Worm (Caenorhabditis elegans) whole organism, L2 larva: ENCODE results near the gene ret-1.

ENCODE experiments used
- R02D3.7 ChIP-seq: fragments of 150-350 bp; optimal IDR thresholded peaks from 2 replicates; lab custom pipeline; 2014; ENCODE audit warnings: missing biosample characterization, missing genetic modification characterization
- Y55F3AM.14 ChIP-seq: fragments of 200-800 bp; sonication (Bioruptor generic); optimal IDR thresholded peaks from 2 replicates; lab custom pipeline; 2018; ENCODE audit warnings: mild to moderate bottlenecking, missing genetic modification characterization, missing compliant biosample characterization
- ZK546.5 ChIP-seq: sonication (generic microtip); optimal IDR thresholded peaks from 2 replicates; lab custom pipeline; 2017; ENCODE audit warnings: missing biosample characterization, missing genetic modification characterization
- alr-1 ChIP-seq: fragments of 150-350 bp; optimal IDR thresholded peaks from 2 replicates; lab custom pipeline; 2014; ENCODE audit warnings: missing biosample characterization, missing genetic modification characterization
- aly-2 ChIP-seq: fragments of 150-350 bp; optimal IDR thresholded peaks from 2 replicates; lab custom pipeline; 2014; ENCODE audit warnings: missing biosample characterization, missing genetic modification characterization
- ama-1 ChIP-seq: fragments of 150-350 bp; optimal IDR thresholded peaks from 2 replicates; lab custom pipeline; 2018; ENCODE audit warnings: inconsistent platforms
- blmp-1 ChIP-seq: sonication (generic microtip); optimal IDR thresholded peaks from 2 replicates; lab custom pipeline; 2017; ENCODE audit warnings: missing genetic modification characterization, mild to moderate bottlenecking, missing compliant biosample characterization, antibody characterized with exemption, moderate library complexity; ENCODE audit not compliant: insufficient read depth
- ceh-16 ChIP-seq: fragments of 150-350 bp; optimal IDR thresholded peaks from 2 replicates; lab custom pipeline; 2014; ENCODE audit warnings: missing biosample characterization, missing genetic modification characterization
- ceh-82 ChIP-seq: fragments of 150-350 bp; optimal IDR thresholded peaks from 2 replicates; lab custom pipeline; 2014; ENCODE audit warnings: missing biosample characterization, missing genetic modification characterization
- dmd-4 ChIP-seq: sonication (generic microtip); optimal IDR thresholded peaks from 2 replicates; lab custom pipeline; 2017; ENCODE audit warnings: missing biosample characterization, missing genetic modification characterization
- egl-27 ChIP-seq: sonication (generic microtip); optimal IDR thresholded peaks from 3 replicates; lab custom pipeline; 2017; ENCODE audit warnings: missing biosample characterization, missing genetic modification reagents, missing genetic modification characterization
- elt-3 ChIP-seq: sonication (generic microtip); optimal IDR thresholded peaks from 2 replicates; lab custom pipeline; 2017; ENCODE audit warnings: missing biosample characterization, missing genetic modification characterization
- fos-1 ChIP-seq: fragments of 150-350 bp; optimal IDR thresholded peaks from 2 replicates; lab custom pipeline; 2014; ENCODE audit warnings: missing biosample characterization, missing genetic modification characterization
- gmeb-1 ChIP-seq: fragments of 150-350 bp; optimal IDR thresholded peaks from 2 replicates; lab custom pipeline; 2014; ENCODE audit warnings: missing biosample characterization, missing genetic modification characterization
- lin-11 ChIP-seq: fragments of 150-350 bp; sonication (generic microtip); optimal IDR thresholded peaks from 2 replicates; lab custom pipeline; 2014; ENCODE audit warnings: missing biosample characterization, missing genetic modification characterization, inconsistent platforms, mixed read lengths
- lin-13 ChIP-seq: fragments of 150-350 bp; optimal IDR thresholded peaks from 2 replicates; lab custom pipeline; 2014; ENCODE audit warnings: missing biosample characterization, missing genetic modification reagents, missing genetic modification characterization
- lin-39 ChIP-seq: fragments of 150-350 bp; optimal IDR thresholded peaks from 2 replicates; lab custom pipeline; 2014; ENCODE audit warnings: missing biosample characterization, missing genetic modification reagents, missing genetic modification characterization
- lsy-2 ChIP-seq, 2 experiments: fragments of 150-350 bp in 1 of 2; sonication (generic microtip) in 1 of 2; optimal IDR thresholded peaks; 2 replicates each; lab custom pipeline; 2014 to 2017; ENCODE audit warnings: missing biosample characterization in 2 of 2, missing genetic modification characterization in 2 of 2
- mab-5 ChIP-seq: fragments of 150-350 bp; optimal IDR thresholded peaks from 2 replicates; lab custom pipeline; 2014; ENCODE audit warnings: missing biosample characterization, missing genetic modification characterization
- mbf-1 ChIP-seq: sonication (generic microtip); optimal IDR thresholded peaks from 2 replicates; lab custom pipeline; 2017; ENCODE audit warnings: missing biosample characterization, missing genetic modification characterization
- mdl-1 ChIP-seq, 2 experiments: fragments of 150-350 bp in 1 of 2; sonication (generic microtip) in 1 of 2; optimal IDR thresholded peaks; 2 replicates each; lab custom pipeline; 2017; ENCODE audit warnings: missing biosample characterization in 2 of 2, missing genetic modification characterization in 2 of 2
- nhr-11 ChIP-seq: fragments of 150-350 bp; optimal IDR thresholded peaks from 2 replicates; lab custom pipeline; 2014; ENCODE audit warnings: missing biosample characterization, missing genetic modification characterization
- nhr-12 ChIP-seq: fragments of 150-350 bp; optimal IDR thresholded peaks from 2 replicates; lab custom pipeline; 2014; ENCODE audit warnings: missing biosample characterization, missing genetic modification characterization
- nhr-129 ChIP-seq: fragments of 150-350 bp; optimal IDR thresholded peaks from 2 replicates; lab custom pipeline; 2014; ENCODE audit warnings: missing biosample characterization, missing genetic modification characterization
- nhr-21 ChIP-seq: fragments of 150-350 bp; optimal IDR thresholded peaks from 2 replicates; lab custom pipeline; 2014; ENCODE audit warnings: missing biosample characterization, missing genetic modification characterization
- nhr-23 ChIP-seq: fragments of 150-350 bp; optimal IDR thresholded peaks from 2 replicates; lab custom pipeline; 2014; ENCODE audit warnings: missing biosample characterization, missing genetic modification reagents, missing genetic modification characterization
- nhr-237 ChIP-seq: fragments of 150-350 bp; optimal IDR thresholded peaks from 2 replicates; lab custom pipeline; 2014; ENCODE audit warnings: missing biosample characterization, missing genetic modification characterization
- nhr-25 ChIP-seq: fragments of 150-350 bp; sonication (generic microtip); optimal IDR thresholded peaks from 3 replicates; lab custom pipeline; 2014; ENCODE audit warnings: missing biosample characterization, missing genetic modification characterization
- nhr-6 ChIP-seq: fragments of 150-350 bp; optimal IDR thresholded peaks from 2 replicates; lab custom pipeline; 2014; ENCODE audit warnings: missing biosample characterization, missing genetic modification characterization
- nhr-77 ChIP-seq: fragments of 150-350 bp; optimal IDR thresholded peaks from 2 replicates; lab custom pipeline; 2014; ENCODE audit warnings: missing biosample characterization, missing genetic modification characterization
- peb-1 ChIP-seq: fragments of 150-350 bp; optimal IDR thresholded peaks from 2 replicates; lab custom pipeline; 2014; ENCODE audit warnings: missing biosample characterization, missing genetic modification characterization
- sem-4 ChIP-seq: fragments of 150-350 bp; optimal IDR thresholded peaks from 2 replicates; lab custom pipeline; 2014; ENCODE audit warnings: missing biosample characterization, missing genetic modification reagents, missing genetic modification characterization
- skn-1 ChIP-seq: sonication (generic microtip); optimal IDR thresholded peaks from 2 replicates; lab custom pipeline; 2017; ENCODE audit warnings: missing biosample characterization, missing genetic modification characterization
- sma-3 ChIP-seq: sonication (generic microtip); optimal IDR thresholded peaks from 2 replicates; lab custom pipeline; 2016; ENCODE audit warnings: missing genetic modification reagents, missing genetic modification characterization, missing compliant biosample characterization
- sma-9 ChIP-seq, 2 experiments: fragments of 150-350 bp in 1 of 2; sonication (generic microtip) in 1 of 2; optimal IDR thresholded peaks; 2 replicates each; lab custom pipeline; 2014 to 2016; ENCODE audit warnings: missing genetic modification characterization in 2 of 2, mild to moderate bottlenecking in 1 of 2, missing biosample characterization in 1 of 2, missing compliant biosample characterization in 1 of 2, missing genetic modification reagents in 1 of 2, moderate library complexity in 1 of 2
- snpc-4 ChIP-seq: fragments of 150-350 bp; optimal IDR thresholded peaks from 2 replicates; lab custom pipeline; 2014; ENCODE audit warnings: missing biosample characterization, missing genetic modification characterization
- unc-55 ChIP-seq: fragments of 150-350 bp; sonication (generic microtip); optimal IDR thresholded peaks from 3 replicates; lab custom pipeline; 2014; ENCODE audit warnings: missing biosample characterization, missing genetic modification reagents, missing genetic modification characterization
- unc-62 ChIP-seq: fragments of 150-350 bp; optimal IDR thresholded peaks from 2 replicates; lab custom pipeline; 2014; ENCODE audit warnings: missing biosample characterization, missing genetic modification reagents, missing genetic modification characterization
- zag-1 ChIP-seq: fragments of 150-350 bp; optimal IDR thresholded peaks from 2 replicates; lab custom pipeline; 2014; ENCODE audit warnings: missing biosample characterization, missing genetic modification characterization
- ztf-1 ChIP-seq: fragments of 200-800 bp; sonication (Bioruptor generic); conservative IDR thresholded peaks from 2 replicates; pipeline ENCODE4 v1.3.6; 2022; ENCODE audit warnings: missing genetic modification characterization, missing compliant biosample characterization
- ztf-11 ChIP-seq: sonication (generic microtip); optimal IDR thresholded peaks from 2 replicates; lab custom pipeline; 2017; ENCODE audit warnings: missing biosample characterization, missing genetic modification characterization
- ztf-4 ChIP-seq: fragments of 150-350 bp; optimal IDR thresholded peaks from 2 replicates; lab custom pipeline; 2014; ENCODE audit warnings: missing biosample characterization, missing genetic modification characterization

The ret-1 gene

DNA sequence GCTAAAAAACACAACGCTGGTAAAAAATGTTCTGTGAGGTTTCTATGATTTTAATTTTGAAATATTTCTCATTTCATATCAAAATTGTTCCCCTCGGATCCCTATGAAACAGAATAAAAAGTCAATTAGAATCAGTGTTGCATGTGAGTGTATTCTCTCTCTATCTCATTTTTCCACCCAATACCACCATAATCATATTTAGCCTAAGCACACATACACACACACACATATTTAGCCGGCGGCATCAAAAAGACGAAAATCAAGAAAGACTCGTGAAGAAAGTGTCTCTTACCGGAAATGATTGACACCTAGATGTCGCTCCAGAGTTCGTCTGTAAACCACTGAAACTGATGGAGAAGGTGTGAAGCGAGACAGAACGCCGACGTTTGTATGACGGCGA is 7.0 kb upstream of the ret-1 start:
- TF ChIP-seq ztf-1 (GFP tag; lab: Robert Waterston, UW) (no peak), nhr-25 (no peak), unc-62 (GFP tag; lab: Kevin White, UChicago) (no peak), elt-3 (tag; lab: Kevin White, UChicago) (no peak), nhr-23 (no peak), gmeb-1 (tag; lab: Kevin White, UChicago) (no peak), mdl-1 (tag; optimal IDR thresholded peaks at IDR 0.05; lab: Kevin White, UChicago) (no peak), ztf-4 (tag; lab: Kevin White, UChicago) (no peak), sma-3 (GFP tag; lab: Kevin White, UChicago) (no peak), lin-39 (tag; lab: Kevin White, UChicago) (no peak), ceh-82 (tag; lab: Kevin White, UChicago) (no peak)

DNA sequence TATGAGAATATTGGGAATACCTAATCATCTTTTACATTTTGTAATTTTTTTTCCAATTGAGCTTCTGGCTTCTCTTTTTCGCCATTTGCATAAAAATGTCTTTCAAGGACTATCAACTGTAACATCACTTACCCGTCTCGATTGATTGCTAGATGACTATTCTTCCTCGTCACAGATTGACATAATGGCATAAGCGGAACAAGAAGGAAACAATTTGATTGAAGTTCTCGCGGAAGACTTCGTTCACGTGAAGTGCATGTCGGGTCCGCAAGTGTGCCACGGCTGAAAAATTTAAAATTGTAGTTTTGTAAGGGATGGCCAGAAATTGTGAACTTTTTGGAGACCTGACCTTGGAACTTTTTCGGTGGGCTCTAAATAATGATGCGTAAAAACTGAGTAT is 6.5 kb upstream of the ret-1 start:
- TF ChIP-seq nhr-237 (tag; lab: Kevin White, UChicago), result no peak
- no peak for TF ChIP-seq lsy-2 (tag; optimal IDR thresholded peaks at IDR 0.05; lab: Kevin White, UChicago)
- no peak for TF ChIP-seq alr-1 (tag; lab: Kevin White, UChicago)
- no peak for TF ChIP-seq dmd-4 (tag; lab: Kevin White, UChicago)
- no peak for TF ChIP-seq lin-11
- no peak for TF ChIP-seq nhr-129 (tag; lab: Kevin White, UChicago)
- TF ChIP-seq blmp-1 (tag; lab: Kevin White, UChicago), result no peak
- no peak for TF ChIP-seq lin-13
- TF ChIP-seq mbf-1 (tag; lab: Kevin White, UChicago), result no peak
- no peak for TF ChIP-seq egl-27 (tag; lab: Kevin White, UChicago)
- no peak for TF ChIP-seq skn-1 (tag; lab: Kevin White, UChicago)

DNA sequence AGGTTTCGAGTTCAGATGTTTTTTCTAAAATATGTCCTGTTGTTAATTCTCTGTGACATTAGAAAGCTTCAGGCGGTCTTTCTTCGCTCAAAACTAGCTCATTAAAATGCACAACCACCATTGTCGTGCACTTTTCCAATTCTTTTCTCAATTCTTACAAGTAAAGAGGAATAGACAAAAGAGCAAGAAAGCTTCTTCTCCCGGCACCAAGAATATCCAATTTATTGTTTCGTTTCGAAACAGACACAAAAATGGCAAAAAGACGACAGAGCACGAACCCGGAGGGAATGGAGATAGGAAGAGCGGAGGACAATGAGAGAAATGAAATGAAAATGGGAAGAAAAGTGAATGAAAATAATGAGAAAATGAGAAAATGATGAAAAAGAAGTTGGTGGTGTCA is 5.4 kb upstream of the ret-1 start:
- TF ChIP-seq mdl-1 (tag; optimal IDR thresholded peaks at IDR 0.05; lab: Kevin White, UChicago) (no peak), ztf-1 (GFP tag; lab: Robert Waterston, UW) (no peak), zag-1 (tag; lab: Kevin White, UChicago) (peak; percentile 12), unc-55 (peak; percentile 2), nhr-129 (tag; lab: Kevin White, UChicago) (peak; percentile 13), ama-1 (lab: Kevin White, UChicago) (no peak)
- TF ChIP-seq, all 48 proteins: peak for 3

DNA sequence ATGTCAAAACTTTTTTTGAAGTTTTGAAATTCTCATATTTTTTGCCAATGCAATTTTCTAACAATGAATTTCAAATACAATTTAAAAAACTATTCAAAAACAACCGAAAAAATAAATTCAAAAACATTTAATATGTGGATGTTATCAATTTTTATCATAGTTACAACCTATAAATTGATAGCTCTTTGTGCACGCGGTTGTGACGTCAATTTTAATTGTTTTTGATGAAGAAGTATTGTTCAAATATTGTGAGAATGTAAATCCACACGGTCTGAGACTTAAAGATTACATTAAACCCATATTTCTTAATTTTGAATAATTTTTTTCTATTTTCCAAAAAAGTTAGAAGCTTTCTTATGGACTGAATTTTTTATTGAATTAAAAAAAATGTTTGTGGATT is 4.8 kb upstream of the ret-1 start:
- no peak for TF ChIP-seq dmd-4 (tag; lab: Kevin White, UChicago)
- no peak for TF ChIP-seq nhr-6 (tag; lab: Kevin White, UChicago)
- no peak for TF ChIP-seq R02D3.7 (tag; lab: Kevin White, UChicago)
- no peak for TF ChIP-seq nhr-129 (tag; lab: Kevin White, UChicago)
- TF ChIP-seq blmp-1 (tag; lab: Kevin White, UChicago), result no peak
- TF ChIP-seq unc-55, result no peak
- TF ChIP-seq mab-5, result no peak
- TF ChIP-seq sem-4 (tag; lab: Kevin White, UChicago), result no peak
- TF ChIP-seq Y55F3AM.14 (GFP tag; lab: Kevin White, UChicago), result no peak
- no peak for TF ChIP-seq peb-1 (tag; lab: Kevin White, UChicago)

DNA sequence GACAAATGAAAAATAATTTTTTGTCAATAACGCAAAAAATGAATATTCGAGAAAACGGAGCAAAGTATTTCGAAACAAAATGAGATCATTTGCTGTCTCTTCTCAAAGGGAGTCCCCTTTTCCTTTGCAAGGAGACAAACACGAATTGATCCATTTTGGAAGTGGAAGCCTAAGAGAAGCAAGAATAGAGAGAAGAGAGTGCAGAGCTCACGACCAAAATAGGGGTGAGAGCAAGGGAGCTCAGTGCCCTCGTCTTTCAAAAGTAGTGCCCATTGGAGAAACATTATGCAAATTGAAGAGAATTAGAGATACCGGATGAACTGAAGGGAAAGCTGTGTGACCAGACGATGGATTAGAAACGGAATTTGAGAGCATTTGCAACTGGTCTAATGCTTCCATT is 4.0 kb upstream of the ret-1 start:
- TF ChIP-seq ceh-16 (tag; lab: Kevin White, UChicago), result no peak
- TF ChIP-seq lin-11, result no peak
- no peak for TF ChIP-seq nhr-21 (tag; lab: Kevin White, UChicago)
- TF ChIP-seq peb-1 (tag; lab: Kevin White, UChicago), result no peak
- no peak for TF ChIP-seq nhr-25
- no peak for TF ChIP-seq aly-2 (tag; lab: Kevin White, UChicago)
- peak; percentile 71 for TF ChIP-seq sma-9 (GFP tag; optimal IDR thresholded peaks at IDR 0.05; lab: Kevin White, UChicago)
- TF ChIP-seq sma-9 (tag; optimal IDR thresholded peaks at IDR 0.05; lab: Kevin White, UChicago), result no peak
- TF ChIP-seq nhr-6 (tag; lab: Kevin White, UChicago), result no peak
- TF ChIP-seq blmp-1 (tag; lab: Kevin White, UChicago), result no peak
- TF ChIP-seq sma-3 (GFP tag; lab: Kevin White, UChicago), result no peak
- no peak for TF ChIP-seq nhr-23
- no peak for TF ChIP-seq ztf-11 (tag; lab: Kevin White, UChicago)
- TF ChIP-seq mab-5, result peak; percentile 43
- no peak for TF ChIP-seq nhr-12 (tag; lab: Kevin White, UChicago)
- TF ChIP-seq lsy-2 (tag; optimal IDR thresholded peaks at IDR 0.05; lab: Kevin White, UChicago), result peak; percentile 16 to 31
- TF ChIP-seq zag-1 (tag; lab: Kevin White, UChicago), result peak; percentile 83
- no peak for TF ChIP-seq mbf-1 (tag; lab: Kevin White, UChicago)
- TF ChIP-seq unc-55, result peak; percentile 72
- no peak for TF ChIP-seq ztf-4 (tag; lab: Kevin White, UChicago)
- peak; percentile 19 for TF ChIP-seq ama-1 (lab: Kevin White, UChicago)
- no peak for TF ChIP-seq lin-13
- no peak for TF ChIP-seq elt-3 (tag; lab: Kevin White, UChicago)
- TF ChIP-seq nhr-77, result no peak
- TF ChIP-seq alr-1 (tag; lab: Kevin White, UChicago), result no peak
- no peak for TF ChIP-seq ZK546.5
- no peak for TF ChIP-seq fos-1 (tag; lab: Kevin White, UChicago)
- TF ChIP-seq gmeb-1 (tag; lab: Kevin White, UChicago), result no peak
- no peak for TF ChIP-seq lin-39 (tag; lab: Kevin White, UChicago)
- no peak for TF ChIP-seq snpc-4 (tag; lab: Kevin White, UChicago)
- no peak for TF ChIP-seq nhr-237 (tag; lab: Kevin White, UChicago)
- TF ChIP-seq nhr-11 (tag; lab: Kevin White, UChicago), result no peak
- TF ChIP-seq unc-62 (GFP tag; lab: Kevin White, UChicago), result no peak
